Worm (Caenorhabditis elegans): ENCODE data around the gene C06C3.4.

ce11 chrII:9346490-9346889 lies 26.6 kb upstream of the C06C3.4 start, which contains the start of gene F42A8.1:
- TF ChIP-seq dao-5 (tag; optimal IDR thresholded peaks at IDR 0.05): no peak
- TF ChIP-seq him-1 (tag; optimal IDR thresholded peaks at IDR 0.05): no peak
- no peak for TF ChIP-seq W03F9.2 (tag; optimal IDR thresholded peaks at IDR 0.05)
